Fruit fly (Drosophila melanogaster): ENCODE measurements around the gene CG6059.

CG6059 gene

DNA sequence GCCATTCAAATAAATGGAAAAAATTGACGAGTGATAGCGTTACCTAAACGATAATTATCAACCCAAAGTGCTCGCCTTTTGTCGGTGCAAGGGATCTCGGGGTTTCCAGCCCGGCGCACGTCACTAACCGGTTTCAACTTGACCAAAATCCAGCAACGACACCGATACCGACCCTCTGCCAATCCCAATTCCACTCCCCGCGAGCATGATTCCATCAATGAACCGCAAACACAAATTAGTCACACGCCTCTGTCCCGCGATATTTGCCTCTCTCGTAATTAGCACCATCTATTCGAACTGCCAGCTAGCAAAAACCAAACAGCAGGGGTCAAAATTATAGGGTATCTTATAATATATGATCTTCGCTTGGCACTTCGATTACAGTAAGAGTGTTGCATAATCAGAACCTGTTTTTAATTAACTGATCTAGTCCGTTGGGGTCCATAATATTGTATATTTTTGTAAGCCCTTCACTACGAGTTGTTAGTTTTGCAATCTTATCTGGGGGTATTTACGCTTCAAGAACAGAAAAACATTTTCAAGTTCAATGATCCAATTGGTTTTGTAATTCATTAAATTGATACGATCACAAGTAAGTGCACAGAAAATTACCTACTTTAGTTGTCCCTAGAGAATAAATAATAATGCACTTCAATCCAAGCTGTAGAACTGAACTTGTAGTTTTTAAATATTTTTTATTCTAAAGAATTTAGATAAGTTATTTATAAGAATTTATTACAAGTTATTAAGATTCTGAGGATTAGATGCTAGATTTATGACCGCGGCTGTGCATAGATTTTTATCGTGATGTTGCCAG, 28.8 kb upstream of the CG6059 start (continued):
- TF ChIP-seq Bdp1 (GFP tag; optimal IDR thresholded peaks at IDR 0.05) (no peak), CG18599 (GFP tag; optimal IDR thresholded peaks at IDR 0.05) (peak; percentile 71), Chrac-16 (GFP tag; optimal IDR thresholded peaks at IDR 0.05) (no peak), CG2202 (tag; optimal IDR thresholded peaks at IDR 0.05) (no peak), HLH54F (GFP tag; optimal IDR thresholded peaks at IDR 0.05) (peak; percentile 37), CG7357 (GFP tag; IDR thresholded peaks at IDR 0.05) (0 out of 3 replicates have a peak, but pooled peaks have one; percentile 33), NC2β (GFP tag; optimal IDR thresholded peaks at IDR 0.05) (no peak), PHDP (tag; optimal IDR thresholded peaks at IDR 0.05) (peak; percentile 36), vfl (GFP tag; optimal IDR thresholded peaks at IDR 0.05) (no peak), Ada2b (GFP tag; IDR thresholded peaks at IDR 0.05) (no peak), jumu (GFP tag; optimal IDR thresholded peaks at IDR 0.05) (no peak), CG1024 (GFP tag; IDR thresholded peaks at IDR 0.05) (no peak), Fer1 (GFP tag; optimal IDR thresholded peaks at IDR 0.05) (peak; percentile 46), jigr1 (GFP tag; IDR thresholded peaks at IDR 0.05) (no peak), nerfin-1 (tag; optimal IDR thresholded peaks at IDR 0.05) (no peak), CG32772 (GFP tag; IDR thresholded peaks at IDR 0.05) (no peak), corto (GFP tag; optimal IDR thresholded peaks at IDR 0.05) (no peak), CG14441 (GFP tag; IDR thresholded peaks at IDR 0.05) (0 out of 2 replicates have a peak, but pooled peaks have one; percentile 6), Mes4 (GFP tag; optimal IDR thresholded peaks at IDR 0.05) (no peak), Fer2 (tag; optimal IDR thresholded peaks at IDR 0.05) (no peak), Abd-B (GFP tag; optimal IDR thresholded peaks at IDR 0.05) (no peak), sug (tag; optimal IDR thresholded peaks at IDR 0.05) (peak; percentile 43), grn (GFP tag; optimal IDR thresholded peaks at IDR 0.05) (peak; percentile 42), HLH4C (GFP tag; IDR thresholded peaks at IDR 0.05; ENCODE audit: partially characterized antibody) (no peak), ash1 (GFP tag; optimal IDR thresholded peaks at IDR 0.05) (no peak), sc (optimal IDR thresholded peaks at IDR 0.05) (no peak), sc (GFP tag; optimal IDR thresholded peaks at IDR 0.05) (peak; percentile 3), Sox100B (GFP tag; optimal IDR thresholded peaks at IDR 0.05) (no peak), kni (GFP tag; optimal IDR thresholded peaks at IDR 0.05) (no peak), CG15479 (GFP tag; optimal IDR thresholded peaks at IDR 0.05) (no peak), BtbVII (GFP tag; optimal IDR thresholded peaks at IDR 0.05) (peak; percentile 64), zen2 (GFP tag; IDR thresholded peaks at IDR 0.05; ENCODE audit: partially characterized antibody) (no peak), HLHmδ (GFP tag; optimal IDR thresholded peaks at IDR 0.05) (no peak), CG18764 (GFP tag; optimal IDR thresholded peaks at IDR 0.05) (no peak), CG6272 (GFP tag; IDR thresholded peaks at IDR 0.05) (no peak), toy (GFP tag; IDR thresholded peaks at IDR 0.05) (no peak), CG15696 (tag; optimal IDR thresholded peaks at IDR 0.05) (peak; percentile 28), slou (GFP tag; optimal IDR thresholded peaks at IDR 0.05) (no peak), fru (optimal IDR thresholded peaks at IDR 0.05) (no peak), CG1832 (GFP tag; optimal IDR thresholded peaks at IDR 0.05) (no peak), CG16815 (GFP tag; optimal IDR thresholded peaks at IDR 0.05) (peak; percentile 34), CG6791 (GFP tag; IDR thresholded peaks at IDR 0.05; ENCODE audit: partially characterized antibody) (no peak), ranshi (GFP tag; IDR thresholded peaks at IDR 0.05) (peak; percentile 25; the same call in 1 of the 2 replicates), HLH3B (GFP tag; IDR thresholded peaks at IDR 0.05) (no peak), sim (GFP tag; IDR thresholded peaks at IDR 0.05) (no peak), abd-A (tag; optimal IDR thresholded peaks at IDR 0.05) (no peak), nom (GFP tag; optimal IDR thresholded peaks at IDR 0.05) (no peak), sob (GFP tag; IDR thresholded peaks at IDR 0.05) (no peak; the same call in 1 of the 2 replicates), CG10209 (GFP tag; optimal IDR thresholded peaks at IDR 0.05) (peak; percentile 71), Nf-YA (GFP tag; IDR thresholded peaks at IDR 0.05) (no peak)
